Fruit fly (Drosophila melanogaster) whole organism, prepupa: Measurements from ENCODE around the gene CG4586.

ENCODE experiments used
- Blimp-1 ChIP-seq: fragments of 200-800 bp; sonication (Bioruptor generic); optimal IDR thresholded peaks from 3 replicates; lab custom pipeline; 2017; ENCODE audit warnings: missing biosample characterization, missing genetic modification characterization, mild to moderate bottlenecking, moderate library complexity, missing genetic modification reagents
- CG10631 ChIP-seq: fragments of 200-800 bp; sonication (Bioruptor generic); optimal IDR thresholded peaks from 2 replicates; lab custom pipeline; 2016; ENCODE audit warnings: missing biosample characterization, missing genetic modification characterization
- CG10669 ChIP-seq: fragments of 200-800 bp; sonication (Bioruptor generic); optimal IDR thresholded peaks from 3 replicates; lab custom pipeline; 2018; ENCODE audit warnings: missing biosample characterization, mild to moderate bottlenecking, missing genetic modification characterization, moderate library complexity
- CG11294 ChIP-seq: fragments of 200-800 bp; sonication (Bioruptor generic); IDR thresholded peaks from 2 replicates; pipeline ENCODE4 v1.3.6; 2022; ENCODE audit warnings: missing biosample characterization, missing genetic modification characterization
- CG11762 ChIP-seq: fragments of 200-800 bp; sonication (Bioruptor generic); optimal IDR thresholded peaks from 3 replicates; lab custom pipeline; 2016; ENCODE audit warnings: missing biosample characterization, missing genetic modification characterization; ENCODE audit not compliant: insufficient read depth
- CG11902 ChIP-seq: fragments of 200-800 bp; sonication (Bioruptor generic); optimal IDR thresholded peaks from 3 replicates; lab custom pipeline; 2016; ENCODE audit warnings: missing biosample characterization, missing genetic modification characterization
- CG16779 ChIP-seq: fragments of 200-800 bp; sonication (Bioruptor generic); optimal IDR thresholded peaks from 3 replicates; lab custom pipeline; 2017; ENCODE audit warnings: missing biosample characterization, mild to moderate bottlenecking, missing genetic modification characterization
- CG3032 ChIP-seq: fragments of 200-800 bp; optimal IDR thresholded peaks from 2 replicates; lab custom pipeline; 2019; ENCODE audit warnings: missing biosample characterization, mild to moderate bottlenecking, missing genetic modification characterization, moderate library complexity
- CG31627 ChIP-seq: fragments of 200-800 bp; sonication (Bioruptor generic); optimal IDR thresholded peaks from 3 replicates; lab custom pipeline; 2016; ENCODE audit warnings: missing biosample characterization, missing genetic modification characterization
- CG34406 ChIP-seq: fragments of 200-800 bp; sonication (Bioruptor generic); optimal IDR thresholded peaks from 3 replicates; lab custom pipeline; 2016; ENCODE audit warnings: missing biosample characterization, missing genetic modification characterization
- CG3919 ChIP-seq: fragments of 200-800 bp; sonication (Bioruptor generic); optimal IDR thresholded peaks from 3 replicates; lab custom pipeline; 2016; ENCODE audit warnings: missing biosample characterization, missing genetic modification characterization
- CG4318 ChIP-seq: fragments of 200-800 bp; sonication (Bioruptor generic); optimal IDR thresholded peaks from 3 replicates; lab custom pipeline; 2017; ENCODE audit warnings: missing biosample characterization, mild to moderate bottlenecking, missing genetic modification characterization
- CG6163 ChIP-seq: fragments of 200-800 bp; sonication (Bioruptor generic); IDR thresholded peaks from 3 replicates; pipeline ENCODE4 v1.3.6; 2022; ENCODE audit warnings: missing biosample characterization, missing genetic modification characterization
- CG6276 ChIP-seq: fragments of 200-800 bp; sonication (Bioruptor generic); optimal IDR thresholded peaks from 2 replicates; lab custom pipeline; 2017; ENCODE audit warnings: missing biosample characterization, mild to moderate bottlenecking, missing genetic modification characterization
- CG6792 ChIP-seq: fragments of 200-800 bp; sonication (Bioruptor generic); optimal IDR thresholded peaks from 3 replicates; lab custom pipeline; 2016; ENCODE audit warnings: missing biosample characterization, missing genetic modification characterization
- CG6808 ChIP-seq: fragments of 200-800 bp; sonication (Bioruptor generic); optimal IDR thresholded peaks from 3 replicates; lab custom pipeline; 2017; ENCODE audit warnings: missing biosample characterization, missing genetic modification characterization, mild to moderate bottlenecking, moderate library complexity, missing genetic modification reagents
- CG6854 ChIP-seq: fragments of 200-800 bp; sonication (Bioruptor generic); optimal IDR thresholded peaks from 2 replicates; lab custom pipeline; 2017; ENCODE audit warnings: missing biosample characterization, mild to moderate bottlenecking, missing genetic modification characterization
- CG7368 ChIP-seq: fragments of 200-800 bp; sonication (Bioruptor generic); optimal IDR thresholded peaks from 3 replicates; lab custom pipeline; 2016; ENCODE audit warnings: missing biosample characterization, missing genetic modification characterization
- CG8119 ChIP-seq: fragments of 200-800 bp; sonication (Bioruptor generic); IDR thresholded peaks from 3 replicates; pipeline ENCODE4 v1.3.6; 2022; ENCODE audit warnings: missing biosample characterization, missing genetic modification characterization
- CG8319 ChIP-seq: fragments of 200-800 bp; sonication (Bioruptor generic); optimal IDR thresholded peaks from 3 replicates; lab custom pipeline; 2016; ENCODE audit warnings: missing biosample characterization, missing genetic modification characterization
- CG8632 ChIP-seq: fragments of 200-800 bp; sonication (Bioruptor generic); optimal IDR thresholded peaks from 3 replicates; lab custom pipeline; 2016; ENCODE audit warnings: missing biosample characterization, missing genetic modification characterization
- Eip75B ChIP-seq: fragments of 200-800 bp; sonication (Bioruptor generic); optimal IDR thresholded peaks from 3 replicates; lab custom pipeline; 2016; ENCODE audit warnings: missing biosample characterization, missing genetic modification characterization
- Eip78C ChIP-seq: fragments of 200-800 bp; sonication (Bioruptor generic); peaks from one replicate; lab custom pipeline; 2016; ENCODE audit warnings: missing biosample characterization, missing genetic modification characterization
- Eip93F ChIP-seq: fragments of 200-800 bp; sonication (Bioruptor generic); optimal IDR thresholded peaks from 2 replicates; lab custom pipeline; 2016; ENCODE audit warnings: missing biosample characterization, mild to moderate bottlenecking, missing genetic modification characterization
- Ets21C ChIP-seq: fragments of 200-800 bp; sonication (Bioruptor generic); optimal IDR thresholded peaks from 3 replicates; lab custom pipeline; 2016; ENCODE audit warnings: missing biosample characterization, missing genetic modification characterization
- Gug ChIP-seq: fragments of 200-800 bp; sonication (Bioruptor generic); IDR thresholded peaks from 2 replicates; pipeline ENCODE4 v1.3.6; 2022; ENCODE audit warnings: missing biosample characterization, missing genetic modification characterization
- Hr38 ChIP-seq: sonication (Bioruptor generic); optimal IDR thresholded peaks from 2 replicates; lab custom pipeline; 2016; ENCODE audit warnings: missing biosample characterization, missing genetic modification characterization
- Hr39 ChIP-seq: fragments of 200-800 bp; sonication (Bioruptor generic); optimal IDR thresholded peaks from 2 replicates; lab custom pipeline; 2016; ENCODE audit warnings: missing biosample characterization, missing genetic modification characterization
- Hr4 ChIP-seq: fragments of 200-800 bp; sonication (Bioruptor generic); optimal IDR thresholded peaks from 3 replicates; lab custom pipeline; 2016; ENCODE audit warnings: missing biosample characterization, missing genetic modification characterization
- Lpt ChIP-seq: fragments of 200-800 bp; sonication (Bioruptor generic); optimal IDR thresholded peaks from 3 replicates; lab custom pipeline; 2016; ENCODE audit warnings: missing biosample characterization, missing genetic modification characterization
- Met ChIP-seq: fragments of 200-800 bp; sonication (Bioruptor generic); optimal IDR thresholded peaks from 3 replicates; lab custom pipeline; 2016; ENCODE audit warnings: missing biosample characterization, missing genetic modification characterization
- OdsH ChIP-seq: fragments of 200-800 bp; sonication (Bioruptor generic); optimal IDR thresholded peaks from 3 replicates; lab custom pipeline; 2016; ENCODE audit warnings: missing biosample characterization, missing genetic modification characterization
- Smox ChIP-seq: fragments of 200-800 bp; sonication (Bioruptor generic); optimal IDR thresholded peaks from 3 replicates; lab custom pipeline; 2016; ENCODE audit warnings: missing biosample characterization, missing genetic modification characterization
- Sox102F ChIP-seq: fragments of 200-800 bp; sonication (Bioruptor generic); optimal IDR thresholded peaks from 2 replicates; lab custom pipeline; 2016; ENCODE audit warnings: missing biosample characterization, mild to moderate bottlenecking, missing genetic modification characterization
- Sox15 ChIP-seq: fragments of 200-800 bp; sonication (Bioruptor generic); optimal IDR thresholded peaks from 3 replicates; lab custom pipeline; 2016; ENCODE audit warnings: missing biosample characterization, missing genetic modification characterization
- achi ChIP-seq: fragments of 200-800 bp; sonication (Bioruptor generic); optimal IDR thresholded peaks from 3 replicates; lab custom pipeline; 2016; ENCODE audit warnings: missing biosample characterization, missing genetic modification characterization
- acj6 ChIP-seq: fragments of 200-800 bp; sonication (Bioruptor generic); optimal IDR thresholded peaks from 3 replicates; lab custom pipeline; 2016; ENCODE audit warnings: missing biosample characterization, missing genetic modification characterization
- cyc ChIP-seq: fragments of 200-800 bp; sonication (Bioruptor generic); optimal IDR thresholded peaks from 3 replicates; lab custom pipeline; 2016; ENCODE audit warnings: missing biosample characterization, missing genetic modification characterization
- dac ChIP-seq: fragments of 200-800 bp; sonication (Bioruptor generic); optimal IDR thresholded peaks from 2 replicates; lab custom pipeline; 2017; ENCODE audit warnings: missing biosample characterization, mild to moderate bottlenecking, missing genetic modification characterization
- dsx ChIP-seq: fragments of 200-800 bp; optimal IDR thresholded peaks from 3 replicates; lab custom pipeline; 2019; ENCODE audit warnings: missing biosample characterization, mild to moderate bottlenecking, missing genetic modification characterization, moderate library complexity; ENCODE audit not compliant: poor library complexity, severe bottlenecking
- eg ChIP-seq: fragments of 200-800 bp; sonication (Bioruptor generic); IDR thresholded peaks from 3 replicates; pipeline ENCODE4 v1.3.6; 2022; ENCODE audit warnings: missing biosample characterization, missing genetic modification characterization
- esn ChIP-seq: fragments of 200-800 bp; sonication (Bioruptor generic); optimal IDR thresholded peaks from 2 replicates; lab custom pipeline; 2016; ENCODE audit warnings: missing biosample characterization, mild to moderate bottlenecking, missing genetic modification characterization, moderate library complexity
- fd59A ChIP-seq: fragments of 200-800 bp; sonication (Bioruptor generic); optimal IDR thresholded peaks from 2 replicates; lab custom pipeline; 2017; ENCODE audit warnings: missing biosample characterization, mild to moderate bottlenecking, missing genetic modification characterization, missing genetic modification reagents
- fd85E ChIP-seq: fragments of 200-800 bp; sonication (Bioruptor generic); optimal IDR thresholded peaks from 3 replicates; lab custom pipeline; 2016; ENCODE audit warnings: missing biosample characterization, missing genetic modification characterization
- lz ChIP-seq: fragments of 200-800 bp; sonication (Bioruptor generic); optimal IDR thresholded peaks from 3 replicates; lab custom pipeline; 2016; ENCODE audit warnings: missing biosample characterization, missing genetic modification characterization
- net ChIP-seq: fragments of 200-800 bp; sonication (Bioruptor generic); optimal IDR thresholded peaks from 3 replicates; lab custom pipeline; 2016; ENCODE audit warnings: missing biosample characterization, missing genetic modification characterization
- pdm3 ChIP-seq: fragments of 200-800 bp; sonication (Bioruptor generic); optimal IDR thresholded peaks from 3 replicates; lab custom pipeline; 2016; ENCODE audit warnings: missing biosample characterization, missing genetic modification characterization
- salr ChIP-seq, 2 experiments: fragments of 200-800 bp; sonication (Bioruptor generic); optimal IDR thresholded peaks; 3 replicates each; lab custom pipeline; 2016 to 2018; ENCODE audit warnings: missing biosample characterization in 2 of 2, missing genetic modification characterization in 2 of 2, mild to moderate bottlenecking in 1 of 2
- ss ChIP-seq, 2 experiments: fragments of 200-800 bp; sonication (Bioruptor generic); optimal IDR thresholded peaks; 2 replicates in 1 of 2; 3 replicates in 1 of 2; lab custom pipeline; 2017 to 2018; ENCODE audit warnings: mild to moderate bottlenecking in 2 of 2, missing biosample characterization in 2 of 2, missing genetic modification characterization in 2 of 2, moderate library complexity in 1 of 2
- svp ChIP-seq: fragments of 200-800 bp; sonication (Bioruptor generic); peaks from one replicate; lab custom pipeline; 2016; ENCODE audit warnings: missing biosample characterization, missing genetic modification characterization
- vri ChIP-seq: fragments of 200-800 bp; sonication (Bioruptor generic); optimal IDR thresholded peaks from 3 replicates; lab custom pipeline; 2016; ENCODE audit warnings: missing biosample characterization, mild to moderate bottlenecking, missing genetic modification characterization

CG4586 gene

dm6 chrX:7000444-7001134 lies 30.9 kb downstream of the CG4586 start:
- TF ChIP-seq OdsH (GFP tag; lab: Kevin White, UChicago) (peak; percentile 37), svp (GFP tag; lab: Kevin White, UChicago) (no peak), CG6854 (GFP tag; lab: Kevin White, UChicago) (no peak), CG34406 (GFP tag; lab: Kevin White, UChicago) (no peak), fd59A (GFP tag; lab: Kevin White, UChicago) (peak; percentile 34), Hr4 (GFP tag; lab: Kevin White, UChicago) (peak; percentile 49), pdm3 (GFP tag; lab: Kevin White, UChicago) (peak; percentile 52), Eip78C (peak; percentile 81), CG16779 (tag; lab: Kevin White, UChicago) (no peak), net (peak; percentile 16), salr (GFP tag; optimal IDR thresholded peaks at IDR 0.05; lab: Kevin White, UChicago) (peak in 1 of 2 experiments; percentile 59), CG6276 (GFP tag; lab: Kevin White, UChicago) (peak; percentile 28), CG8632 (peak; percentile 34), vri (GFP tag; lab: Kevin White, UChicago) (no peak), dsx (GFP tag; lab: Kevin White, UChicago) (peak; percentile 28), cyc (GFP tag; lab: Kevin White, UChicago) (peak; percentile 38), CG11294 (GFP tag; lab: Robert Waterston, UW) (no peak), Hr38 (GFP tag; lab: Kevin White, UChicago) (no peak), achi (GFP tag; lab: Kevin White, UChicago) (peak; percentile 56), CG8119 (GFP tag; lab: Robert Waterston, UW) (no peak), Blimp-1 (GFP tag; lab: Kevin White, UChicago) (no peak), Eip75B (GFP tag; lab: Kevin White, UChicago) (peak; percentile 53), CG6163 (peak; percentile 41; the same call in 1 of the 3 replicates), Eip93F (GFP tag; lab: Kevin White, UChicago) (no peak), CG6808 (GFP tag; lab: Kevin White, UChicago) (peak; percentile 38), CG31627 (peak; percentile 29), Met (GFP tag; lab: Kevin White, UChicago) (no peak), CG11902 (GFP tag; lab: Kevin White, UChicago) (no peak), CG3919 (GFP tag; lab: Kevin White, UChicago) (peak; percentile 29), acj6 (peak; percentile 46), fd85E (GFP tag; lab: Kevin White, UChicago) (no peak), Ets21C (GFP tag; lab: Kevin White, UChicago) (no peak), CG10631 (peak; percentile 60), CG8319 (no peak), esn (GFP tag; lab: Kevin White, UChicago) (no peak), Smox (peak; percentile 42), CG4318 (GFP tag; lab: Kevin White, UChicago) (no peak), CG3032 (no peak), CG6792 (GFP tag; lab: Kevin White, UChicago) (peak; percentile 28), lz (GFP tag; lab: Kevin White, UChicago) (peak; percentile 6), Sox102F (GFP tag; lab: Kevin White, UChicago) (peak; percentile 40), eg (GFP tag; lab: Robert Waterston, UW) (no peak), Lpt (GFP tag; lab: Kevin White, UChicago) (no peak), CG10669 (GFP tag; lab: Kevin White, UChicago) (no peak), CG11762 (GFP tag; lab: Kevin White, UChicago) (no peak), ss (GFP tag; optimal IDR thresholded peaks at IDR 0.05; lab: Kevin White, UChicago) (peak in 1 of 2 experiments; percentile 54), CG7368 (GFP tag; lab: Kevin White, UChicago) (no peak), Hr39 (GFP tag; lab: Kevin White, UChicago) (no peak), dac (GFP tag; lab: Kevin White, UChicago) (no peak), Gug (GFP tag; lab: Robert Waterston, UW) (no peak), Sox15 (no peak)
